Fruit fly (Drosophila melanogaster) whole organism, embryonic: ENCODE data around the gene Nct.

Source experiments
- Antp ChIP-seq: fragments of 200-800 bp; sonication (Bioruptor generic); optimal IDR thresholded peaks from 3 replicates; lab custom pipeline; 2016; ENCODE audit warnings: missing biosample characterization, missing genetic modification characterization
- CG10543 ChIP-seq: fragments of 200-800 bp; sonication (Bioruptor generic); optimal IDR thresholded peaks from 3 replicates; lab custom pipeline; 2017; ENCODE audit warnings: missing biosample characterization, mild to moderate bottlenecking, missing genetic modification characterization, moderate library complexity
- CG11085 ChIP-seq: fragments of 200-800 bp; sonication (Bioruptor generic); IDR thresholded peaks from 2 replicates; pipeline ENCODE4 v1.3.6; 2022; ENCODE audit warnings: missing biosample characterization, missing genetic modification characterization
- CG11456 ChIP-seq: fragments of 200-800 bp; sonication (Bioruptor generic); IDR thresholded peaks from 3 replicates; pipeline ENCODE4 v1.3.6; 2022; ENCODE audit warnings: missing biosample characterization, missing genetic modification characterization
- CG11696 ChIP-seq: fragments of 200-800 bp; sonication (Bioruptor generic); IDR thresholded peaks from 2 replicates; pipeline ENCODE4 v1.3.6; 2022; ENCODE audit warnings: missing biosample characterization, missing genetic modification characterization
- CG12155 ChIP-seq: fragments of 200-800 bp; sonication (Bioruptor generic); optimal IDR thresholded peaks from 3 replicates; lab custom pipeline; 2016; ENCODE audit warnings: missing biosample characterization, missing genetic modification characterization
- CG17328 ChIP-seq: fragments of 200-800 bp; sonication (Bioruptor generic); IDR thresholded peaks from 2 replicates; pipeline ENCODE4 v1.3.6; 2022; ENCODE audit warnings: missing biosample characterization, missing genetic modification characterization
- CG17612 ChIP-seq: fragments of 200-800 bp; sonication (Bioruptor generic); IDR thresholded peaks from 2 replicates; pipeline ENCODE4 v1.3.6; 2022; ENCODE audit warnings: missing biosample characterization, missing genetic modification characterization
- CG2116 ChIP-seq: fragments of 200-800 bp; sonication (Bioruptor generic); optimal IDR thresholded peaks from 3 replicates; lab custom pipeline; 2018; ENCODE audit warnings: missing biosample characterization, mild to moderate bottlenecking, missing genetic modification characterization
- CG2129 ChIP-seq: fragments of 200-800 bp; sonication (Bioruptor generic); IDR thresholded peaks from 2 replicates; pipeline ENCODE4 v1.3.6; 2022; ENCODE audit warnings: missing biosample characterization, missing genetic modification characterization; ENCODE audit not compliant: partially characterized antibody
- CG3847 ChIP-seq: fragments of 200-800 bp; sonication (Bioruptor generic); IDR thresholded peaks from 2 replicates; pipeline ENCODE4 v1.3.6; 2022; ENCODE audit warnings: missing biosample characterization, missing genetic modification characterization
- CG4854 ChIP-seq: fragments of 200-800 bp; sonication (Bioruptor generic); optimal IDR thresholded peaks from 2 replicates; lab custom pipeline; 2016; ENCODE audit warnings: missing biosample characterization, missing genetic modification characterization, inconsistent platforms
- CG6175 ChIP-seq: fragments of 200-800 bp; sonication (Bioruptor generic); IDR thresholded peaks from 3 replicates; pipeline ENCODE4 v1.3.6; 2022; ENCODE audit warnings: missing biosample characterization, missing genetic modification characterization
- CG7745 ChIP-seq: fragments of 200-800 bp; sonication (Bioruptor generic); optimal IDR thresholded peaks from 2 replicates; lab custom pipeline; 2018; ENCODE audit warnings: missing biosample characterization, mild to moderate bottlenecking, missing genetic modification characterization, moderate library complexity
- CG8478 ChIP-seq: fragments of >200 bp; optimal IDR thresholded peaks from 2 replicates; lab custom pipeline; 2018
- CG8944 ChIP-seq: fragments of 200-800 bp; sonication (Bioruptor generic); optimal IDR thresholded peaks from 3 replicates; lab custom pipeline; 2016; ENCODE audit warnings: missing biosample characterization, missing genetic modification characterization
- CG9609 ChIP-seq: fragments of 200-800 bp; sonication (Bioruptor generic); optimal IDR thresholded peaks from 3 replicates; lab custom pipeline; 2016; ENCODE audit warnings: missing biosample characterization, missing genetic modification characterization
- CG9876 ChIP-seq: fragments of 200-800 bp; sonication (Bioruptor generic); optimal IDR thresholded peaks from 2 replicates; lab custom pipeline; 2016; ENCODE audit warnings: missing biosample characterization, missing genetic modification characterization
- CrebB ChIP-seq: fragments of 200-800 bp; sonication (Bioruptor generic); optimal IDR thresholded peaks from 3 replicates; lab custom pipeline; 2018; ENCODE audit warnings: missing biosample characterization, mild to moderate bottlenecking, missing genetic modification characterization
- Dfd ChIP-seq, 2 experiments: fragments of >200 bp; optimal IDR thresholded peaks; 2 replicates each; lab custom pipeline; 2017; ENCODE audit warnings: missing biosample characterization in 2 of 2, missing genetic modification characterization in 2 of 2
- Doc2 ChIP-seq: fragments of 200-800 bp; sonication (Bioruptor generic); IDR thresholded peaks from 2 replicates; pipeline ENCODE4 v1.3.6; 2022; ENCODE audit warnings: missing biosample characterization, missing genetic modification characterization
- E2f2 ChIP-seq: fragments of 200-800 bp; sonication (Bioruptor generic); IDR thresholded peaks from 2 replicates; pipeline ENCODE4 v1.3.6; 2022; ENCODE audit warnings: missing biosample characterization, missing genetic modification characterization
- Gug ChIP-seq: fragments of 200-800 bp; sonication (Bioruptor generic); IDR thresholded peaks from 4 replicates; pipeline ENCODE4 v1.3.6; 2022; ENCODE audit warnings: missing biosample characterization, missing genetic modification characterization
- H2.0 ChIP-seq: fragments of 200-800 bp; sonication (Bioruptor generic); IDR thresholded peaks from 2 replicates; pipeline ENCODE4 v1.3.6; 2022; ENCODE audit warnings: missing biosample characterization, missing genetic modification characterization
- HLH54F ChIP-seq: fragments of 200-800 bp; sonication (Bioruptor generic); optimal IDR thresholded peaks from 3 replicates; lab custom pipeline; 2016; ENCODE audit warnings: missing biosample characterization, missing genetic modification characterization
- Hmr ChIP-seq: fragments of 200-800 bp; sonication (Bioruptor generic); optimal IDR thresholded peaks from 3 replicates; lab custom pipeline; 2017; ENCODE audit warnings: mild to moderate bottlenecking, missing biosample characterization, missing genetic modification reagents, missing genetic modification characterization
- Lim3 ChIP-seq: fragments of 200-800 bp; sonication (Bioruptor generic); IDR thresholded peaks from 2 replicates; pipeline ENCODE4 v1.3.6; 2022; ENCODE audit warnings: missing biosample characterization, missing genetic modification characterization
- Max ChIP-seq: fragments of 200-800 bp; sonication (Bioruptor generic); optimal IDR thresholded peaks from 2 replicates; lab custom pipeline; 2016; ENCODE audit warnings: missing biosample characterization, mild to moderate bottlenecking, missing genetic modification characterization
- Mes4 ChIP-seq: fragments of 200-800 bp; sonication (Bioruptor generic); optimal IDR thresholded peaks from 2 replicates; lab custom pipeline; 2016; ENCODE audit warnings: missing biosample characterization, missing genetic modification characterization
- Mrtf ChIP-seq: fragments of 200-800 bp; sonication (Bioruptor generic); IDR thresholded peaks from 3 replicates; pipeline ENCODE4 v1.3.6; 2022; ENCODE audit warnings: missing biosample characterization, missing genetic modification characterization
- Scr ChIP-seq: fragments of 200-800 bp; sonication (Bioruptor generic); IDR thresholded peaks from 2 replicates; pipeline ENCODE4 v1.3.6; 2022; ENCODE audit warnings: missing biosample characterization, missing genetic modification characterization; ENCODE audit not compliant: partially characterized antibody
- Side ChIP-seq: fragments of 200-800 bp; sonication (Bioruptor generic); optimal IDR thresholded peaks from 2 replicates; lab custom pipeline; 2016; ENCODE audit warnings: missing biosample characterization, missing genetic modification characterization
- Sox100B ChIP-seq: fragments of 200-800 bp; sonication (Bioruptor generic); optimal IDR thresholded peaks from 3 replicates; lab custom pipeline; 2018; ENCODE audit warnings: missing biosample characterization, mild to moderate bottlenecking, missing genetic modification characterization
- amos ChIP-seq: fragments of 200-800 bp; sonication (Bioruptor generic); IDR thresholded peaks from 2 replicates; pipeline ENCODE4 v1.3.6; 2022; ENCODE audit warnings: missing biosample characterization, missing genetic modification characterization; ENCODE audit not compliant: partially characterized antibody
- cg ChIP-seq: fragments of 200-800 bp; sonication (Bioruptor generic); optimal IDR thresholded peaks from 3 replicates; lab custom pipeline; 2019; ENCODE audit warnings: missing biosample characterization, mild to moderate bottlenecking, missing genetic modification characterization, moderate library complexity
- cwo ChIP-seq: fragments of 200-800 bp; sonication (Bioruptor generic); optimal IDR thresholded peaks from 3 replicates; lab custom pipeline; 2017; ENCODE audit warnings: missing biosample characterization, missing genetic modification characterization, mild to moderate bottlenecking, moderate library complexity, missing genetic modification reagents
- danr ChIP-seq: fragments of 200-800 bp; sonication (Bioruptor generic); IDR thresholded peaks from 2 replicates; pipeline ENCODE4 v1.3.6; 2022; ENCODE audit warnings: missing biosample characterization, missing genetic modification characterization
- fru ChIP-seq: fragments of >200 bp; optimal IDR thresholded peaks from 2 replicates; lab custom pipeline; 2017
- gfzf ChIP-seq: fragments of 200-800 bp; sonication (Bioruptor generic); optimal IDR thresholded peaks from 2 replicates; lab custom pipeline; 2016; ENCODE audit warnings: missing biosample characterization, mild to moderate bottlenecking, missing genetic modification characterization, moderate library complexity
- grn ChIP-seq: fragments of 200-800 bp; sonication (Bioruptor generic); optimal IDR thresholded peaks from 3 replicates; lab custom pipeline; 2017; ENCODE audit warnings: missing biosample characterization, missing genetic modification characterization
- gro ChIP-seq: fragments of 200-800 bp; sonication (Bioruptor generic); optimal IDR thresholded peaks from 2 replicates; lab custom pipeline; 2016; ENCODE audit warnings: missing biosample characterization, missing genetic modification characterization
- gt ChIP-seq: fragments of 200-800 bp; sonication (Bioruptor generic); IDR thresholded peaks from 2 replicates; pipeline ENCODE4 v1.3.6; 2022; ENCODE audit warnings: missing biosample characterization, missing genetic modification characterization
- lilli ChIP-seq: fragments of 200-800 bp; sonication (Bioruptor generic); optimal IDR thresholded peaks from 3 replicates; lab custom pipeline; 2016; ENCODE audit warnings: missing biosample characterization, missing genetic modification characterization
- nerfin-1 ChIP-seq: fragments of 200-800 bp; sonication (Bioruptor generic); optimal IDR thresholded peaks from 3 replicates; lab custom pipeline; 2019; ENCODE audit warnings: missing biosample characterization, mild to moderate bottlenecking, missing genetic modification characterization, moderate library complexity
- row ChIP-seq: fragments of 200-800 bp; sonication (Bioruptor generic); IDR thresholded peaks from 3 replicates; pipeline ENCODE4 v1.3.6; 2022; ENCODE audit warnings: missing biosample characterization, missing genetic modification characterization
- scrt ChIP-seq: fragments of 200-800 bp; sonication (Bioruptor generic); optimal IDR thresholded peaks from 2 replicates; lab custom pipeline; 2018; ENCODE audit warnings: missing biosample characterization, mild to moderate bottlenecking, missing genetic modification characterization, moderate library complexity
- sisA ChIP-seq: fragments of 200-800 bp; sonication (Bioruptor generic); IDR thresholded peaks from 2 replicates; pipeline ENCODE4 v1.3.6; 2022; ENCODE audit warnings: missing biosample characterization, missing genetic modification characterization
- stwl ChIP-seq: fragments of 200-800 bp; sonication (Bioruptor generic); optimal IDR thresholded peaks from 3 replicates; lab custom pipeline; 2018; ENCODE audit warnings: missing biosample characterization, mild to moderate bottlenecking, missing genetic modification characterization, moderate library complexity
- tap ChIP-seq: fragments of 200-800 bp; optimal IDR thresholded peaks from 3 replicates; lab custom pipeline; 2019; ENCODE audit warnings: missing biosample characterization, mild to moderate bottlenecking, missing genetic modification characterization, moderate library complexity
- unc-4 ChIP-seq: fragments of 200-800 bp; sonication (Bioruptor generic); IDR thresholded peaks from 2 replicates; pipeline ENCODE4 v1.3.6; 2022; ENCODE audit warnings: missing biosample characterization, missing genetic modification characterization; ENCODE audit not compliant: partially characterized antibody
- wor ChIP-seq: fragments of 200-800 bp; sonication (Bioruptor generic); IDR thresholded peaks from 2 replicates; pipeline ENCODE4 v1.3.6; 2022; ENCODE audit warnings: missing biosample characterization, missing genetic modification characterization

Nct gene

dm6 chr3R:24893320-24893955, 42.0 kb downstream of the Nct start (continued):
- TF ChIP-seq HLH54F (no peak), CG10543 (GFP tag; lab: Kevin White, UChicago) (no peak), CG3847 (GFP tag; lab: Robert Waterston, UW) (peak; percentile 47; the same call in 1 of the 2 replicates), cg (GFP tag; lab: Kevin White, UChicago) (no peak), row (GFP tag; lab: Robert Waterston, UW) (peak; percentile 78), CG17612 (GFP tag; lab: Robert Waterston, UW) (no peak), wor (GFP tag; lab: Robert Waterston, UW) (peak; percentile 47; the same call in 1 of the 2 replicates), lilli (peak; percentile 17), CG8478 (no peak), gro (GFP tag; lab: Kevin White, UChicago) (no peak), Scr (GFP tag; lab: Robert Waterston, UW) (no peak), Doc2 (GFP tag; lab: Robert Waterston, UW) (no peak), CG7745 (peak; percentile 50), unc-4 (GFP tag; lab: Robert Waterston, UW) (no peak), Max (GFP tag; lab: Kevin White, UChicago) (peak; percentile 54), Mes4 (GFP tag; lab: Kevin White, UChicago) (no peak), CG2116 (GFP tag; lab: Kevin White, UChicago) (peak; percentile 29), cwo (GFP tag; lab: Kevin White, UChicago) (peak; percentile 73), sisA (GFP tag; lab: Robert Waterston, UW) (peak; percentile 68), Antp (GFP tag; lab: Kevin White, UChicago) (no peak), CG6175 (GFP tag; lab: Robert Waterston, UW) (no peak), grn (GFP tag; lab: Kevin White, UChicago) (peak; percentile 3), nerfin-1 (tag; lab: Kevin White, UChicago) (peak; percentile 81), CG8944 (GFP tag; lab: Kevin White, UChicago) (no peak), tap (tag; lab: Kevin White, UChicago) (peak; percentile 81), CG9609 (GFP tag; lab: Kevin White, UChicago) (no peak), H2.0 (peak; percentile 24; the same call in 1 of the 2 replicates), Lim3 (GFP tag; lab: Robert Waterston, UW) (no peak), gfzf (GFP tag; lab: Kevin White, UChicago) (no peak), amos (GFP tag; lab: Robert Waterston, UW) (no peak), CG11696 (GFP tag; lab: Robert Waterston, UW) (peak; percentile 57), E2f2 (GFP tag; lab: Robert Waterston, UW) (peak; percentile 45; the same call in 1 of the 2 replicates), Dfd (GFP tag; optimal IDR thresholded peaks at IDR 0.05; lab: Kevin White, UChicago) (no peak), CG4854 (GFP tag; lab: Kevin White, UChicago) (no peak), CG11085 (GFP tag; lab: Robert Waterston, UW) (0 out of 2 replicates have a peak, but pooled peaks have one; percentile 13), Sox100B (GFP tag; lab: Kevin White, UChicago) (peak; percentile 93), Mrtf (GFP tag; lab: Robert Waterston, UW) (peak; percentile 55; the same call in 2 of the 3 replicates), Side (GFP tag; lab: Kevin White, UChicago) (no peak), Hmr (GFP tag; lab: Kevin White, UChicago) (peak; percentile 66), CrebB (tag; lab: Kevin White, UChicago) (peak; percentile 61), stwl (no peak), Gug (GFP tag; lab: Robert Waterston, UW) (no peak), CG17328 (peak; percentile 65), CG11456 (GFP tag; lab: Robert Waterston, UW) (no peak), fru (lab: Kevin White, UChicago) (no peak), gt (GFP tag; lab: Robert Waterston, UW) (no peak), danr (GFP tag; lab: Robert Waterston, UW) (no peak; the same call in 1 of the 2 replicates), CG2129 (GFP tag; lab: Robert Waterston, UW) (no peak), CG12155 (GFP tag; lab: Kevin White, UChicago) (peak; percentile 53), CG9876 (GFP tag; lab: Kevin White, UChicago) (no peak), scrt (GFP tag; lab: Kevin White, UChicago) (peak; percentile 64)
